Fruit fly (Drosophila melanogaster): ENCODE data around the gene CG12768.

DNA sequence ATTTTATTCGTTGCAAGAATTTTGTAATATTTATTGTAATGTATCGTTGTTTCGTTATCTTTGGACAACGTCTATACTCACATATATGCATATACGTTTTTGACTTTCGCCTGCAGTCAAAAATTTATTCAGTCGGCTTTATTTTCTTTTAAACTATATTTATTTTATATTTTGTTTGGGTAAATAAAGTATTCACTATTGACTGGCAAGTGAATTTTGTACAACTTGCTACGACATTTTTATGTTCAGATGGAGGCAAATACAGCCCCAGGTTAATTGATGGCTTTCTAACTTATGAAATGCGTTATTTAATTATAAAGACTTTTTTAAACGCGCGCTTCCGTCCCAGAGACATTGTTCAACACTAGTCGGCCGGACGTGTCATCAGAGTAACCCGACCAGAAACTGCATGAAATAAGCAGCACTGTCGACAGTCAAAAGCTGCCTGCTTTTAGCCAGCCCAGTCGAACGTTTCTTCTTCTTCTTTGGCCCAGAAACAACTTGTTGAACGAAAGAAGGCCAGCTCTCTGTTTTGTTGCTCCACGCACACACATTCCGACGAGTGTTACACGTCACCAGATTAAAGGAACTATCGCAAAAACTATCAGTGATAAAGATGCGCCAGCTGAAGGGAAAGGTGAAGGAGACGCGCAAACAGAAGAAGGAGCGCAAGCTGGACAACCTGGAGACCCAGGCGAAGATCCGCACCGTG lies 46.8 kb upstream of the CG12768 start, which contains the start of gene CG33169:
- no peak for TF ChIP-seq Sin3A (optimal IDR thresholded peaks at IDR 0.05)
- no peak for TF ChIP-seq h (optimal IDR thresholded peaks at IDR 0.05)
- TF ChIP-seq ttk (optimal IDR thresholded peaks at IDR 0.05), result no peak
- TF ChIP-seq psq (optimal IDR thresholded peaks at IDR 0.05), result no peak

Data from Kc167 (cell line).